Worm (Caenorhabditis elegans) whole organism, L2 larva: ENCODE data around the gene nos-3.

Source experiments
- aly-2 ChIP-seq: fragments of 150-350 bp; optimal IDR thresholded peaks from 2 replicates; lab custom pipeline; 2014; ENCODE audit warnings: missing biosample characterization, missing genetic modification characterization
- ama-1 ChIP-seq: fragments of 150-350 bp; optimal IDR thresholded peaks from 2 replicates; lab custom pipeline; 2018; ENCODE audit warnings: inconsistent platforms
- egl-27 ChIP-seq: sonication (generic microtip); optimal IDR thresholded peaks from 3 replicates; lab custom pipeline; 2017; ENCODE audit warnings: missing biosample characterization, missing genetic modification reagents, missing genetic modification characterization
- elt-1 ChIP-seq: fragments of 150-350 bp; optimal IDR thresholded peaks from 2 replicates; lab custom pipeline; 2014; ENCODE audit warnings: missing biosample characterization, missing genetic modification characterization
- elt-3 ChIP-seq: sonication (generic microtip); optimal IDR thresholded peaks from 2 replicates; lab custom pipeline; 2017; ENCODE audit warnings: missing biosample characterization, missing genetic modification characterization
- lin-39 ChIP-seq: fragments of 150-350 bp; optimal IDR thresholded peaks from 2 replicates; lab custom pipeline; 2014; ENCODE audit warnings: missing biosample characterization, missing genetic modification reagents, missing genetic modification characterization
- nhr-10 ChIP-seq: sonication (generic microtip); optimal IDR thresholded peaks from 2 replicates; lab custom pipeline; 2017; ENCODE audit warnings: missing biosample characterization, missing genetic modification characterization
- nhr-11 ChIP-seq: fragments of 150-350 bp; optimal IDR thresholded peaks from 2 replicates; lab custom pipeline; 2014; ENCODE audit warnings: missing biosample characterization, missing genetic modification characterization
- nhr-23 ChIP-seq: fragments of 150-350 bp; optimal IDR thresholded peaks from 2 replicates; lab custom pipeline; 2014; ENCODE audit warnings: missing biosample characterization, missing genetic modification reagents, missing genetic modification characterization
- snpc-4 ChIP-seq: fragments of 150-350 bp; optimal IDR thresholded peaks from 2 replicates; lab custom pipeline; 2014; ENCODE audit warnings: missing biosample characterization, missing genetic modification characterization
- unc-39 ChIP-seq: fragments of 150-350 bp; optimal IDR thresholded peaks from 2 replicates; lab custom pipeline; 2014; ENCODE audit warnings: missing biosample characterization, missing genetic modification characterization
- unc-62 ChIP-seq: fragments of 150-350 bp; optimal IDR thresholded peaks from 2 replicates; lab custom pipeline; 2014; ENCODE audit warnings: missing biosample characterization, missing genetic modification reagents, missing genetic modification characterization
- ztf-11 ChIP-seq: sonication (generic microtip); optimal IDR thresholded peaks from 2 replicates; lab custom pipeline; 2017; ENCODE audit warnings: missing biosample characterization, missing genetic modification characterization

DNA sequence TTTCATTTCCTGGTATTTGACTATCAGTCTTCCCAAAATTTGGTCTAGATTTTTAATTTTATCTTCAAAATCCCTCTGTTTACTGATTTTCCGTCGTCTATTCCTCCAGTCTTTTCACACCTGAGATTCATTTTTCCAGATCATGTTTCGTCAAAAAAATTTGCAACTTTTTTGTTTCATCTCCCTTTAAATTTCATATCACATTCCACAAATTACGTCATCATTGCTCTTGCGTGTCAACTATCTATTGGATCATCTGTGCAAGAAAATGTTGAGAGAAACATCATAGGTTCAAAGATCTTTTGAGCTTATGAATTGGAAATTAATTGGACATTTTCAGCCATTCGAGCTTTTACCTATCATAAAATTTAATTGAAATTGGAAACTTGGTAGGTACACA, 13.3 kb downstream of the nos-3 start:
- TF ChIP-seq elt-3 (tag; lab: Kevin White, UChicago) (no peak), unc-39 (tag; lab: Kevin White, UChicago) (no peak), aly-2 (no peak), snpc-4 (tag; lab: Kevin White, UChicago) (no peak), ama-1 (no peak), ztf-11 (no peak), nhr-23 (tag; lab: Kevin White, UChicago) (no peak), lin-39 (no peak), egl-27 (no peak), nhr-11 (tag; lab: Kevin White, UChicago) (no peak), nhr-10 (tag; lab: Kevin White, UChicago) (no peak), elt-1 (tag; lab: Kevin White, UChicago) (no peak), unc-62 (GFP tag; lab: Kevin White, UChicago) (no peak)
